Worm (Caenorhabditis elegans) whole organism, L2 larva: ENCODE results near the gene T21C9.13.

Experiments
- ama-1 ChIP-seq: fragments of 150-350 bp; optimal IDR thresholded peaks from 2 replicates; lab custom pipeline; 2018; ENCODE audit warnings: inconsistent platforms
- ceh-16 ChIP-seq: fragments of 150-350 bp; optimal IDR thresholded peaks from 2 replicates; lab custom pipeline; 2014; ENCODE audit warnings: missing biosample characterization, missing genetic modification characterization
- lin-13 ChIP-seq: fragments of 150-350 bp; optimal IDR thresholded peaks from 2 replicates; lab custom pipeline; 2014; ENCODE audit warnings: missing biosample characterization, missing genetic modification reagents, missing genetic modification characterization
- lin-39 ChIP-seq: fragments of 150-350 bp; optimal IDR thresholded peaks from 2 replicates; lab custom pipeline; 2014; ENCODE audit warnings: missing biosample characterization, missing genetic modification reagents, missing genetic modification characterization
- lsy-2 ChIP-seq, 2 experiments: fragments of 150-350 bp in 1 of 2; sonication (generic microtip) in 1 of 2; optimal IDR thresholded peaks; 2 replicates each; lab custom pipeline; 2014 to 2017; ENCODE audit warnings: missing biosample characterization in 2 of 2, missing genetic modification characterization in 2 of 2
- mab-5 ChIP-seq: fragments of 150-350 bp; optimal IDR thresholded peaks from 2 replicates; lab custom pipeline; 2014; ENCODE audit warnings: missing biosample characterization, missing genetic modification characterization
- nhr-10 ChIP-seq: sonication (generic microtip); optimal IDR thresholded peaks from 2 replicates; lab custom pipeline; 2017; ENCODE audit warnings: missing biosample characterization, missing genetic modification characterization
- nhr-11 ChIP-seq: fragments of 150-350 bp; optimal IDR thresholded peaks from 2 replicates; lab custom pipeline; 2014; ENCODE audit warnings: missing biosample characterization, missing genetic modification characterization
- nhr-237 ChIP-seq: fragments of 150-350 bp; optimal IDR thresholded peaks from 2 replicates; lab custom pipeline; 2014; ENCODE audit warnings: missing biosample characterization, missing genetic modification characterization
- nhr-77 ChIP-seq: fragments of 150-350 bp; optimal IDR thresholded peaks from 2 replicates; lab custom pipeline; 2014; ENCODE audit warnings: missing biosample characterization, missing genetic modification characterization
- zag-1 ChIP-seq: fragments of 150-350 bp; optimal IDR thresholded peaks from 2 replicates; lab custom pipeline; 2014; ENCODE audit warnings: missing biosample characterization, missing genetic modification characterization
- ztf-11 ChIP-seq: sonication (generic microtip); optimal IDR thresholded peaks from 2 replicates; lab custom pipeline; 2017; ENCODE audit warnings: missing biosample characterization, missing genetic modification characterization

ce11 chrV:10571523-10571922 is 25.5 kb upstream of the T21C9.13 start:
- no peak for TF ChIP-seq lin-13 (GFP tag; lab: Kevin White, UChicago)
- no peak for TF ChIP-seq mab-5 (tag; lab: Kevin White, UChicago)
- TF ChIP-seq nhr-11 (tag; lab: Kevin White, UChicago): no peak
- TF ChIP-seq zag-1 (tag; lab: Kevin White, UChicago): no peak
- TF ChIP-seq ceh-16 (tag; lab: Kevin White, UChicago): no peak
- TF ChIP-seq lin-39 (tag; lab: Kevin White, UChicago): no peak
- TF ChIP-seq lsy-2 (tag; optimal IDR thresholded peaks at IDR 0.05; lab: Kevin White, UChicago): no peak
- TF ChIP-seq ama-1 (lab: Kevin White, UChicago): no peak
- TF ChIP-seq nhr-77 (tag; lab: Kevin White, UChicago): no peak
- TF ChIP-seq nhr-237 (tag; lab: Kevin White, UChicago): no peak
- no peak for TF ChIP-seq ztf-11 (tag; lab: Kevin White, UChicago)
- TF ChIP-seq nhr-10: no peak
